Fruit fly (Drosophila melanogaster) S2 (cell line): Measurements from ENCODE around the gene CG31793.

Source experiments
- CG8478 ChIP-seq: fragments of >200 bp; optimal IDR thresholded peaks from 2 replicates; lab custom pipeline; 2018
- CTCF ChIP-seq, 2 experiments: fragments of >200 bp; optimal IDR thresholded peaks; 2 replicates each; lab custom pipeline; 2018

CG31793 gene

dm6 chr2L:19002959-19003371, at the start of gene CG31793:
TSS of gene CG31793 (plus strand) at chr2L:19003367.
- TF ChIP-seq CG8478 (lab: Kevin White, UChicago) (no peak), CTCF (optimal IDR thresholded peaks at IDR 0.05; lab: Kevin White, UChicago) (no peak)

dm6 chr2L:18953512-18954254, 49.5 kb upstream of the CG31793 start:
- TF ChIP-seq CG8478 (lab: Kevin White, UChicago) (no peak), CTCF (optimal IDR thresholded peaks at IDR 0.05; lab: Kevin White, UChicago) (no peak)

dm6 chr2L:18954255-18954715, 48.9 kb upstream of the CG31793 start, which contains the start of gene CG10621:
TSS of gene CG10621 (minus strand) at chr2L:18954431.
- TF ChIP-seq CG8478 (lab: Kevin White, UChicago): no peak
- no peak for TF ChIP-seq CTCF (optimal IDR thresholded peaks at IDR 0.05; lab: Kevin White, UChicago)

- no peak for TF ChIP-seq CG8478 (lab: Kevin White, UChicago)
- TF ChIP-seq CTCF (optimal IDR thresholded peaks at IDR 0.05; lab: Kevin White, UChicago): no peak
Measured at dm6 chr2L:18955666-18956065, 47.5 kb upstream of the CG31793 start.

- TF ChIP-seq CG8478 (lab: Kevin White, UChicago) (no peak), CTCF (optimal IDR thresholded peaks at IDR 0.05; lab: Kevin White, UChicago) (no peak)
Measured at dm6 chr2L:18957142-18957674, 46.0 kb upstream of the CG31793 start, which contains the start of gene Bhmt. TSS of gene Bhmt (minus strand) at chr2L:18957311.

dm6 chr2L:18965367-18966213, 37.6 kb upstream of the CG31793 start:
- TF ChIP-seq CG8478 (lab: Kevin White, UChicago): no peak
- no peak for TF ChIP-seq CTCF (optimal IDR thresholded peaks at IDR 0.05; lab: Kevin White, UChicago)

- no peak for TF ChIP-seq CG8478 (lab: Kevin White, UChicago)
- no peak for TF ChIP-seq CTCF (optimal IDR thresholded peaks at IDR 0.05; lab: Kevin White, UChicago)
Measured at dm6 chr2L:18966214-18966556, 37.0 kb upstream of the CG31793 start.

- TF ChIP-seq CTCF (optimal IDR thresholded peaks at IDR 0.05; lab: Kevin White, UChicago): no peak
- TF ChIP-seq CG8478 (lab: Kevin White, UChicago): no peak
Measured at dm6 chr2L:18966844-18967243, 36.3 kb upstream of the CG31793 start.

dm6 chr2L:18967897-18968296, 35.3 kb upstream of the CG31793 start:
- TF ChIP-seq CG8478 (lab: Kevin White, UChicago) (no peak), CTCF (optimal IDR thresholded peaks at IDR 0.05; lab: Kevin White, UChicago) (no peak)

- no peak for TF ChIP-seq CG8478 (lab: Kevin White, UChicago)
- no peak for TF ChIP-seq CTCF (optimal IDR thresholded peaks at IDR 0.05; lab: Kevin White, UChicago)
Measured at dm6 chr2L:18968370-18969105, 34.6 kb upstream of the CG31793 start, which contains the start of the genes Nak and Tango6. TSS of gene Nak (minus strand) at chr2L:18968744. TSS of gene Tango6 (plus strand) at chr2L:18969028.

- no peak for TF ChIP-seq CG8478 (lab: Kevin White, UChicago)
- no peak for TF ChIP-seq CTCF (optimal IDR thresholded peaks at IDR 0.05; lab: Kevin White, UChicago)
Measured at dm6 chr2L:18974063-18974779, 28.9 kb upstream of the CG31793 start, which contains the start of the genes L2HGDH and CG10431. TSS of gene L2HGDH (minus strand) at chr2L:18974448. TSS of gene CG10431 (plus strand) at chr2L:18974710.

- no peak for TF ChIP-seq CG8478 (lab: Kevin White, UChicago)
- TF ChIP-seq CTCF (optimal IDR thresholded peaks at IDR 0.05; lab: Kevin White, UChicago): no peak
Measured at dm6 chr2L:18976749-18977148, 26.4 kb upstream of the CG31793 start.

dm6 chr2L:18978923-18979322, 24.2 kb upstream of the CG31793 start:
- no peak for TF ChIP-seq CTCF (optimal IDR thresholded peaks at IDR 0.05; lab: Kevin White, UChicago)
- no peak for TF ChIP-seq CG8478 (lab: Kevin White, UChicago)
